Worm (Caenorhabditis elegans) whole organism, late embryonic: ENCODE data around the gene bus-5.

ENCODE experiments used
- ceh-14 ChIP-seq: sonication (generic microtip); optimal IDR thresholded peaks from 2 replicates; lab custom pipeline; 2016; ENCODE audit warnings: missing genotype, missing genetic modification characterization, missing compliant biosample characterization
- ceh-18 ChIP-seq: sonication (generic microtip); optimal IDR thresholded peaks from 2 replicates; lab custom pipeline; 2016; ENCODE audit warnings: missing genetic modification characterization, missing compliant biosample characterization
- dmd-4 ChIP-seq: sonication (generic microtip); optimal IDR thresholded peaks from 2 replicates; lab custom pipeline; 2016; ENCODE audit warnings: borderline replicate concordance, missing genetic modification characterization, missing compliant biosample characterization
- nfya-1 ChIP-seq: sonication (generic microtip); optimal IDR thresholded peaks from 2 replicates; lab custom pipeline; 2017; ENCODE audit warnings: missing genetic modification characterization, mild to moderate bottlenecking, missing compliant biosample characterization, antibody characterized with exemption, moderate library complexity
- pha-4 ChIP-seq: fragments of 150-350 bp; optimal IDR thresholded peaks from 2 replicates; lab custom pipeline; 2018; ENCODE audit warnings: missing biosample characterization, missing genetic modification reagents, missing genetic modification characterization
- pqm-1 ChIP-seq: sonication (generic microtip); optimal IDR thresholded peaks from 2 replicates; lab custom pipeline; 2016; ENCODE audit warnings: missing genetic modification characterization, missing compliant biosample characterization
- tbx-2 ChIP-seq: sonication (generic microtip); optimal IDR thresholded peaks from 2 replicates; lab custom pipeline; 2016; ENCODE audit warnings: missing genetic modification characterization, missing compliant biosample characterization
- ttx-3 ChIP-seq: sonication (generic microtip); optimal IDR thresholded peaks from 2 replicates; lab custom pipeline; 2016; ENCODE audit warnings: missing genetic modification reagents, missing genetic modification characterization, missing compliant biosample characterization

ce11 chrX:2150006-2150405 is 37.1 kb upstream of the bus-5 start, which contains the start of gene npax-2:
- TF ChIP-seq dmd-4 (tag; lab: Kevin White, UChicago) (no peak), ttx-3 (tag; lab: Kevin White, UChicago) (no peak), ceh-14 (no peak), tbx-2 (tag; lab: Kevin White, UChicago) (no peak), nfya-1 (tag; lab: Kevin White, UChicago) (no peak), pha-4 (tag; lab: Kevin White, UChicago) (no peak), ceh-18 (tag; lab: Kevin White, UChicago) (no peak), pqm-1 (tag; lab: Kevin White, UChicago) (no peak)
